Fruit fly (Drosophila melanogaster): ENCODE results near the gene Oli.

Gene Oli

DNA sequence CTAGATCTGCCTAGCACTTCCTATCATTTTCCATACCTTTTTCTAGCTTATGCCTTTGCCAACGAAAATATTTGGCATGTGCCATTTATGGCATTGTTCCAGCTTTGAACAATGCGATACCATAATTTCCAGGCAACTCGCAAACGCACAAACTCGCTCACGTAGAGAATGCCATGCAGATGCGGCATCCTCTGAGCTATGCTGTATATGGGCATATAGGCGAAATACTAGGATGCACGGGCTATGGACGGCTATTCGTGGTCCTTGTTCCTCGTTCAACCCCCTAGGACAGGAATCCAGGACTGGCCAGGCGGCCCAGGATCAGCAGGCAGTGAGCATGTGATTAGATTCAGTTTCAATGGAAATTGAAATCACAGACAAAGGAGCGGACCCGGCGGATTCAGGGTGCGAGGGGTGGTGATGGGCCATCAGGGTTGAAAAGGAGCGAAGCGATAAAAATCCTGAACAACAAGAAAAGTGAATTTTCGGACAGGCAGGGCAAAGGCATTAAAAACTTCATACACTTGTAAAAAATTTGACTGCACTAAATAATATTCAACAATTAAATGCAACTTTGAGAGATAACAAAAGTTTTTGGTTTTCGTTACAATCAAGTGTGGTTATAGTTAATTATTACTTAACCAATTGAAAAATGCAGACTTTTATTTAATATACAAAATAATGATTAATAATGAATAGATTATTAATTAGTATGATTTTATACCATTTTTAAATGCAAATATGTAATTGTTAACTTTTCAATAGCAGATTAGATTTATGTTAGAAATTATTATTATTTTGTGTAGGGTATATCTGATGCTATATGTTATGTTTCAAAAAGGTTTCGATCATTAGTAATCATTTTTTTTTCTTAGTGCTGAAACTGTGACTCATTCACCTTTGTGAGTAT, 556 bp upstream of the Oli start:
- TF ChIP-seq Dif (GFP tag; optimal IDR thresholded peaks at IDR 0.05; ENCODE audit: partially characterized antibody) (no peak), Hr83 (GFP tag; optimal IDR thresholded peaks at IDR 0.05; ENCODE audit: poor library complexity, severe bottlenecking) (no peak), OdsH (GFP tag; optimal IDR thresholded peaks at IDR 0.05) (peak; percentile 21), HLH106 (tag; optimal IDR thresholded peaks at IDR 0.05) (peak; percentile 34), tai (GFP tag; optimal IDR thresholded peaks at IDR 0.05) (no peak), Sp1 (GFP tag; optimal IDR thresholded peaks at IDR 0.05) (peak; percentile 40), foxo (GFP tag; optimal IDR thresholded peaks at IDR 0.05) (peak in 1 of 2 experiments; percentile 25), brk (GFP tag; optimal IDR thresholded peaks at IDR 0.05) (no peak), psq (GFP tag; optimal IDR thresholded peaks at IDR 0.05) (peak; percentile 7), Myc (optimal IDR thresholded peaks at IDR 0.05) (no peak), dl (GFP tag; optimal IDR thresholded peaks at IDR 0.05; ENCODE audit: insufficient read depth in 1 of 2, partially characterized antibody in 2 of 2) (no peak)

DNA sequence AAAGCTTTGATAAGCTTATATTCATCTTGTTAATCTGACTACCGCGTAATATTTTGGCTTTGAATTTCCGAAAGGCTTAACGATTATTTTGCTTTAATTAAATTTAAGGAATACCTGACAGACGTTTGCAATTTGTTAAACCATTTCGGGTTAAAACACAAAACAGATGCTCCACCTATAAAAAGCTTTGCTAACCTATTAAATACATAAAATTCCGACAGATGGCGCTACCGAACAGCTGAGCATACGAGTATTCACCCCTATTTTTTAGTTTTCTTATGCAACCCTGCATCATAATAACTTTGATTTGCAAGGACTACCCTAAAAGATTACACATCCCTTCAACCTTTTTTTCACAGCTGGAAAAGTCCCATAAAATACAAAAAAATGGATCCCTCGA, 869 bp downstream of the Oli start:
- TF ChIP-seq Hr78 (GFP tag; optimal IDR thresholded peaks at IDR 0.05) (no peak), Sp1 (GFP tag; optimal IDR thresholded peaks at IDR 0.05) (no peak), CrebA (GFP tag; optimal IDR thresholded peaks at IDR 0.05; ENCODE audit: borderline replicate concordance) (no peak)

DNA sequence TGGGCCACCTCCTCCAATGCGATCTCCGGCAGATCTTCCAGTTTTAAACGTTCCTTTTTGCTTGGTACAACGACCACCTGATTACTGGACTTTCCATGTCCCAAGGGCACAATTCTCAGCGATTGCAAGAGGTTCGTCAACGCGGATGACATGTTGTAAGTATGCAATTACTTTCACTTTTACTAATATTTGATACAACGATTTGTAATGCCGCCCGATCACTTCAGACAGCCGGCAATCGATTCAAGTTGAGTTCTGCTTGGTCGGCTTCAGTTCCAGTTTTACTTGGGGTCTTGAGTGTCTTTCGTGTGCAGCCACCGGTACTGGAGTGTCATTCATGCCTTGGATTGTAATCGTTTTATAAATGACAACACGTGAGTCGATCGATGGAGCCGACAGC, 3.0 kb downstream of the Oli start, which contains the start of the genes Sytalpha and CG6870:
Gene Sytalpha (plus strand): TSS at position 301 of the 400 bp plus-strand sequence.
Gene CG6870 (minus strand): TSS at position 340 of the 400 bp plus-strand sequence.
- TF ChIP-seq Rel (GFP tag; optimal IDR thresholded peaks at IDR 0.05) (no peak), Rel (tag; optimal IDR thresholded peaks at IDR 0.05) (no peak), ey (GFP tag; optimal IDR thresholded peaks at IDR 0.05) (no peak), HLH106 (tag; optimal IDR thresholded peaks at IDR 0.05) (no peak), dl (GFP tag; optimal IDR thresholded peaks at IDR 0.05; ENCODE audit: insufficient read depth in 1 of 2, partially characterized antibody in 2 of 2) (no peak), jim (GFP tag; optimal IDR thresholded peaks at IDR 0.05) (no peak), Vsx2 (GFP tag; optimal IDR thresholded peaks at IDR 0.05; ENCODE audit: partially characterized antibody) (no peak), Hr83 (GFP tag; optimal IDR thresholded peaks at IDR 0.05; ENCODE audit: poor library complexity, severe bottlenecking) (no peak), fru (GFP tag; optimal IDR thresholded peaks at IDR 0.05) (no peak), br (GFP tag; optimal IDR thresholded peaks at IDR 0.05) (no peak), sv (GFP tag; optimal IDR thresholded peaks at IDR 0.05) (no peak), foxo (GFP tag; optimal IDR thresholded peaks at IDR 0.05) (no peak), Abd-B (GFP tag; optimal IDR thresholded peaks at IDR 0.05) (no peak), Dif (GFP tag; optimal IDR thresholded peaks at IDR 0.05; ENCODE audit: partially characterized antibody) (no peak), Sp1 (GFP tag; optimal IDR thresholded peaks at IDR 0.05) (no peak), CrebA (GFP tag; optimal IDR thresholded peaks at IDR 0.05; ENCODE audit: borderline replicate concordance) (no peak)

DNA sequence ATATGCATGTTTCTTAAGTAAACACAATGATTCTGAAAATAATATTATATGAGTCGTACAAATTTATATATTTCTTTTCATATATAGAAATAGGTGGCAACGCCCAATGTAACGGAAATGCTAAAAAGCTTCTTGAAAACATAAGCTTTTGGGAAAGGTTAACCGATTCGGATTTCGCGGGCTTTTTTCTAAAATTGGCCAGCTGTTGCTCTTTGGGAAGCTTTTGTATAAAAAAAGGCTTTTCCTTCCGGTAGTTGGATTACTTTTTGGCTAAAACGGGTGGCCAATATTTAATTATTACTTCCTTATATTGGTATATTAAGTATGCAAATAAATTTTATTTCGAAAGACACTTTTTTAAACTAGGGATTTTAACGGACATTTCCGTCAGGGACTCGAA, 5.1 kb downstream of the Oli start:
- TF ChIP-seq fru (GFP tag; optimal IDR thresholded peaks at IDR 0.05): no peak
- TF ChIP-seq sage (GFP tag; optimal IDR thresholded peaks at IDR 0.05): no peak
- no peak for TF ChIP-seq OdsH (GFP tag; optimal IDR thresholded peaks at IDR 0.05)
- no peak for TF ChIP-seq Hr78 (GFP tag; optimal IDR thresholded peaks at IDR 0.05)
- TF ChIP-seq CrebA (GFP tag; optimal IDR thresholded peaks at IDR 0.05; ENCODE audit: borderline replicate concordance): no peak
- TF ChIP-seq Jra (GFP tag; optimal IDR thresholded peaks at IDR 0.05): no peak
- no peak for TF ChIP-seq Dfd (GFP tag; optimal IDR thresholded peaks at IDR 0.05)
- TF ChIP-seq Mio (GFP tag; optimal IDR thresholded peaks at IDR 0.05): no peak
- TF ChIP-seq sv (GFP tag; optimal IDR thresholded peaks at IDR 0.05): no peak
- TF ChIP-seq Sp1 (GFP tag; optimal IDR thresholded peaks at IDR 0.05): no peak
- no peak for TF ChIP-seq jim (GFP tag; optimal IDR thresholded peaks at IDR 0.05)
- no peak for TF ChIP-seq dsf (GFP tag; optimal IDR thresholded peaks at IDR 0.05; ENCODE audit: borderline replicate concordance)
- TF ChIP-seq Rel (GFP tag; optimal IDR thresholded peaks at IDR 0.05): no peak
- no peak for TF ChIP-seq Rel (tag; optimal IDR thresholded peaks at IDR 0.05)
- TF ChIP-seq lola (GFP tag; optimal IDR thresholded peaks at IDR 0.05): no peak
- no peak for TF ChIP-seq Myc (optimal IDR thresholded peaks at IDR 0.05)
- no peak for TF ChIP-seq Vsx2 (GFP tag; optimal IDR thresholded peaks at IDR 0.05; ENCODE audit: partially characterized antibody)
- TF ChIP-seq dl (GFP tag; optimal IDR thresholded peaks at IDR 0.05; ENCODE audit: insufficient read depth in 1 of 2, partially characterized antibody in 2 of 2): no peak
- TF ChIP-seq brk (GFP tag; optimal IDR thresholded peaks at IDR 0.05): no peak

DNA sequence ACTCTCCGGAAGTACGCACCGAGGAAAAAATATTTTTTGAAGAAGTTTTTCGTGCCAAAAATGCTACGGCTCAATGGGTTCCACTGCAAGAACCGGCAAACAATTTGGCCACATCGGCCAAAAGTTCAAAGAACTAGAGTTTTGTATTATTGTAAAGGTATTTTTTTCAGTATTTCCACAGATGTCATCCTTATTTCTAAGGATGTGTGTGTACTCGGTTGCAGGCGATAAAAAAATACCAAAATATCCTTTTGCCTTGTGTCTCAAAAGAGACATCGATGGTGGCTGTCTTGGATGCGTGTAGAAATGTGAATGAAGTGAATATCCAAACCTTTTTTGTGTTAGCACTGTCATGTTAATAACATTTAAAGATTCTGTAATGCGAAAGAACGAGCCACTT, 14.2 kb downstream of the Oli start:
- no peak for TF ChIP-seq brk (GFP tag; optimal IDR thresholded peaks at IDR 0.05)
- no peak for TF ChIP-seq Hr78 (GFP tag; optimal IDR thresholded peaks at IDR 0.05)
- no peak for TF ChIP-seq dsf (GFP tag; optimal IDR thresholded peaks at IDR 0.05; ENCODE audit: borderline replicate concordance)
- TF ChIP-seq dmrt93B (GFP tag; optimal IDR thresholded peaks at IDR 0.05): no peak
- no peak for TF ChIP-seq N (GFP tag; optimal IDR thresholded peaks at IDR 0.05)
- TF ChIP-seq Abd-B (GFP tag; optimal IDR thresholded peaks at IDR 0.05): no peak
- no peak for TF ChIP-seq Dif (GFP tag; optimal IDR thresholded peaks at IDR 0.05; ENCODE audit: partially characterized antibody)
- TF ChIP-seq foxo (GFP tag; optimal IDR thresholded peaks at IDR 0.05): no peak
- no peak for TF ChIP-seq tai (GFP tag; optimal IDR thresholded peaks at IDR 0.05)
- TF ChIP-seq Myc (optimal IDR thresholded peaks at IDR 0.05): no peak
- no peak for TF ChIP-seq Mio (GFP tag; optimal IDR thresholded peaks at IDR 0.05)
- no peak for TF ChIP-seq Rel (GFP tag; optimal IDR thresholded peaks at IDR 0.05)
- no peak for TF ChIP-seq Rel (tag; optimal IDR thresholded peaks at IDR 0.05)
- TF ChIP-seq usp (GFP tag; optimal IDR thresholded peaks at IDR 0.05): no peak
- no peak for TF ChIP-seq GATAd (GFP tag; optimal IDR thresholded peaks at IDR 0.05)
